Fruit fly (Drosophila melanogaster) whole organism, embryonic: ENCODE data around the gene Gale.

ENCODE experiments used
- Atf3 ChIP-seq: fragments of 200-800 bp; sonication (Bioruptor generic); optimal IDR thresholded peaks from 3 replicates; lab custom pipeline; 2016; ENCODE audit warnings: missing biosample characterization, missing genetic modification characterization
- CG10321 ChIP-seq: fragments of 200-800 bp; sonication (Bioruptor generic); IDR thresholded peaks from 2 replicates; pipeline ENCODE4 v1.3.6; 2022; ENCODE audit warnings: missing biosample characterization, missing genetic modification characterization
- CG10565 ChIP-seq: fragments of 200-800 bp; sonication (Bioruptor generic); optimal IDR thresholded peaks from 3 replicates; lab custom pipeline; 2016; ENCODE audit warnings: missing biosample characterization, mild to moderate bottlenecking, missing genetic modification characterization
- CG11398 ChIP-seq: fragments of 200-800 bp; sonication (Bioruptor generic); optimal IDR thresholded peaks from 2 replicates; lab custom pipeline; 2016; ENCODE audit warnings: missing biosample characterization, missing genetic modification characterization
- CG11695 ChIP-seq: fragments of 200-800 bp; sonication (Bioruptor generic); IDR thresholded peaks from 3 replicates; pipeline ENCODE4 v1.3.6; 2022; ENCODE audit warnings: missing biosample characterization, missing genetic modification characterization
- CG12236 ChIP-seq: fragments of 200-800 bp; sonication (Bioruptor generic); optimal IDR thresholded peaks from 2 replicates; lab custom pipeline; 2016; ENCODE audit warnings: missing biosample characterization, missing genetic modification characterization
- CG14667 ChIP-seq: fragments of 200-800 bp; sonication (Bioruptor generic); IDR thresholded peaks from 2 replicates; pipeline ENCODE4 v1.3.6; 2022; ENCODE audit warnings: missing biosample characterization, missing genetic modification characterization
- CG14965 ChIP-seq: fragments of 200-800 bp; sonication (Bioruptor generic); optimal IDR thresholded peaks from 2 replicates; lab custom pipeline; 2016; ENCODE audit warnings: missing biosample characterization, missing genetic modification characterization, borderline replicate concordance
- CG15514 ChIP-seq: fragments of 200-800 bp; sonication (Bioruptor generic); optimal IDR thresholded peaks from 3 replicates; lab custom pipeline; 2017; ENCODE audit warnings: missing biosample characterization, missing genetic modification characterization, mild to moderate bottlenecking, moderate library complexity, missing genetic modification reagents
- CG17328 ChIP-seq: fragments of 200-800 bp; sonication (Bioruptor generic); IDR thresholded peaks from 2 replicates; pipeline ENCODE4 v1.3.6; 2022; ENCODE audit warnings: missing biosample characterization, missing genetic modification characterization
- CG32767 ChIP-seq: fragments of 200-800 bp; sonication (Bioruptor generic); IDR thresholded peaks from 2 replicates; pipeline ENCODE4 v1.3.6; 2022; ENCODE audit warnings: missing biosample characterization, missing genetic modification characterization
- CG32772 ChIP-seq: fragments of 200-800 bp; sonication (Bioruptor generic); IDR thresholded peaks from 2 replicates; pipeline ENCODE4 v1.3.6; 2022; ENCODE audit warnings: missing biosample characterization, missing genetic modification characterization
- CG3281 ChIP-seq: fragments of 200-800 bp; sonication (Bioruptor generic); optimal IDR thresholded peaks from 3 replicates; lab custom pipeline; 2017; ENCODE audit warnings: missing biosample characterization, mild to moderate bottlenecking, missing genetic modification characterization
- CG7357 ChIP-seq: fragments of 200-800 bp; sonication (Bioruptor generic); IDR thresholded peaks from 3 replicates; pipeline ENCODE4 v1.3.6; 2022; ENCODE audit warnings: missing biosample characterization, missing genetic modification characterization
- CG9727 ChIP-seq: fragments of 200-800 bp; sonication (Bioruptor generic); optimal IDR thresholded peaks from 3 replicates; lab custom pipeline; 2017; ENCODE audit warnings: missing biosample characterization, mild to moderate bottlenecking, missing genetic modification characterization
- Dbx ChIP-seq: fragments of 200-800 bp; sonication (Bioruptor generic); IDR thresholded peaks from 3 replicates; pipeline ENCODE4 v1.3.6; 2022; ENCODE audit warnings: missing biosample characterization, missing genetic modification characterization
- Doc3 ChIP-seq: fragments of 200-800 bp; sonication (Bioruptor generic); IDR thresholded peaks from 3 replicates; pipeline ENCODE4 v1.3.6; 2022; ENCODE audit warnings: missing biosample characterization, missing genetic modification characterization; ENCODE audit not compliant: partially characterized antibody
- E2f2 ChIP-seq: fragments of 200-800 bp; sonication (Bioruptor generic); IDR thresholded peaks from 2 replicates; pipeline ENCODE4 v1.3.6; 2022; ENCODE audit warnings: missing biosample characterization, missing genetic modification characterization
- HmgZ ChIP-seq: fragments of 200-800 bp; sonication (Bioruptor generic); optimal IDR thresholded peaks from 2 replicates; lab custom pipeline; 2018; ENCODE audit warnings: missing biosample characterization, mild to moderate bottlenecking, missing genetic modification characterization
- Hmr ChIP-seq: fragments of 200-800 bp; sonication (Bioruptor generic); optimal IDR thresholded peaks from 3 replicates; lab custom pipeline; 2017; ENCODE audit warnings: mild to moderate bottlenecking, missing biosample characterization, missing genetic modification reagents, missing genetic modification characterization
- Hmx ChIP-seq: fragments of 200-800 bp; sonication (Bioruptor generic); optimal IDR thresholded peaks from 2 replicates; lab custom pipeline; 2016; ENCODE audit warnings: missing biosample characterization, missing genetic modification characterization
- Lim3 ChIP-seq: fragments of 200-800 bp; sonication (Bioruptor generic); IDR thresholded peaks from 2 replicates; pipeline ENCODE4 v1.3.6; 2022; ENCODE audit warnings: missing biosample characterization, missing genetic modification characterization
- NC2β ChIP-seq: fragments of 200-800 bp; sonication (Bioruptor generic); optimal IDR thresholded peaks from 2 replicates; lab custom pipeline; 2016; ENCODE audit warnings: missing biosample characterization, missing genetic modification characterization
- Side ChIP-seq: fragments of 200-800 bp; sonication (Bioruptor generic); optimal IDR thresholded peaks from 2 replicates; lab custom pipeline; 2016; ENCODE audit warnings: missing biosample characterization, missing genetic modification characterization
- Tbp ChIP-seq: fragments of >200 bp; optimal IDR thresholded peaks from 2 replicates; lab custom pipeline; 2018; ENCODE audit warnings: missing biosample characterization, missing genetic modification characterization
- Vsx1 ChIP-seq: fragments of 200-800 bp; sonication (Bioruptor generic); optimal IDR thresholded peaks from 2 replicates; lab custom pipeline; 2017; ENCODE audit warnings: missing biosample characterization, mild to moderate bottlenecking, missing genetic modification characterization, missing genetic modification reagents
- ac ChIP-seq: fragments of 200-800 bp; sonication (Bioruptor generic); optimal IDR thresholded peaks from 3 replicates; lab custom pipeline; 2017; ENCODE audit warnings: missing biosample characterization, mild to moderate bottlenecking, missing genetic modification characterization
- ci ChIP-seq: fragments of 200-800 bp; sonication (Bioruptor generic); IDR thresholded peaks from 3 replicates; pipeline ENCODE4 v1.3.6; 2022; ENCODE audit warnings: missing biosample characterization, missing genetic modification characterization
- gcm2 ChIP-seq: fragments of 200-800 bp; sonication (Bioruptor generic); optimal IDR thresholded peaks from 2 replicates; lab custom pipeline; 2016; ENCODE audit warnings: missing biosample characterization, missing genetic modification characterization
- gt ChIP-seq: fragments of 200-800 bp; sonication (Bioruptor generic); IDR thresholded peaks from 2 replicates; pipeline ENCODE4 v1.3.6; 2022; ENCODE audit warnings: missing biosample characterization, missing genetic modification characterization
- her ChIP-seq: fragments of 200-800 bp; sonication (Bioruptor generic); optimal IDR thresholded peaks from 2 replicates; lab custom pipeline; 2016; ENCODE audit warnings: missing biosample characterization, missing genetic modification characterization
- mirr ChIP-seq: fragments of 200-800 bp; sonication (Bioruptor generic); optimal IDR thresholded peaks from 3 replicates; lab custom pipeline; 2018; ENCODE audit warnings: missing biosample characterization, mild to moderate bottlenecking, missing genetic modification characterization
- otp ChIP-seq: fragments of 200-800 bp; sonication (Bioruptor generic); IDR thresholded peaks from 3 replicates; pipeline ENCODE4, ENCODE4 v1.3.6; 2022; ENCODE audit warnings: missing biosample characterization, missing genetic modification characterization
- pzg ChIP-seq: fragments of 200-800 bp; sonication (Bioruptor generic); optimal IDR thresholded peaks from 3 replicates; lab custom pipeline; 2018; ENCODE audit warnings: missing biosample characterization, mild to moderate bottlenecking, missing genetic modification characterization, moderate library complexity
- rib ChIP-seq: fragments of 200-800 bp; sonication (Bioruptor generic); IDR thresholded peaks from 2 replicates; pipeline ENCODE4 v1.3.6; 2022; ENCODE audit warnings: missing biosample characterization, missing genetic modification characterization
- row ChIP-seq: fragments of 200-800 bp; sonication (Bioruptor generic); IDR thresholded peaks from 3 replicates; pipeline ENCODE4 v1.3.6; 2022; ENCODE audit warnings: missing biosample characterization, missing genetic modification characterization
- scrt ChIP-seq: fragments of 200-800 bp; sonication (Bioruptor generic); optimal IDR thresholded peaks from 2 replicates; lab custom pipeline; 2018; ENCODE audit warnings: missing biosample characterization, mild to moderate bottlenecking, missing genetic modification characterization, moderate library complexity
- sima ChIP-seq: fragments of 200-800 bp; sonication (Bioruptor generic); optimal IDR thresholded peaks from 2 replicates; lab custom pipeline; 2016; ENCODE audit warnings: missing biosample characterization, missing genetic modification characterization
- stc ChIP-seq: fragments of 200-800 bp; sonication (Bioruptor generic); IDR thresholded peaks from 2 replicates; pipeline ENCODE4 v1.3.6; 2022; ENCODE audit warnings: missing biosample characterization, missing genetic modification characterization
- tx ChIP-seq: fragments of 200-800 bp; sonication (Bioruptor generic); optimal IDR thresholded peaks from 2 replicates; lab custom pipeline; 2016; ENCODE audit warnings: missing biosample characterization, missing genetic modification characterization
- unpg ChIP-seq: fragments of 200-800 bp; sonication (Bioruptor generic); optimal IDR thresholded peaks from 3 replicates; lab custom pipeline; 2018; ENCODE audit warnings: missing biosample characterization, mild to moderate bottlenecking, missing genetic modification characterization, moderate library complexity

Gene Gale

dm6 chr3L:633272-634254 is 14.8 kb upstream of the Gale start (continued):
- peak; percentile 71 for TF ChIP-seq Side (GFP tag; lab: Kevin White, UChicago)
- peak; percentile 93 for TF ChIP-seq otp (GFP tag; lab: Robert Waterston, UW)
- peak; percentile 89 for TF ChIP-seq Atf3
- no peak for TF ChIP-seq Hmx
- no peak for TF ChIP-seq Tbp
- peak; percentile 13 for TF ChIP-seq sima
- peak; percentile 86 for TF ChIP-seq stc (GFP tag; lab: Robert Waterston, UW)
- peak; percentile 95 for TF ChIP-seq ci (GFP tag; lab: Robert Waterston, UW)
- TF ChIP-seq gt = peak; percentile 84
- peak; percentile 78 for TF ChIP-seq CG11398 (GFP tag; lab: Kevin White, UChicago)
- peak; percentile 23 for TF ChIP-seq Hmr (GFP tag; lab: Kevin White, UChicago)
- peak; percentile 92 for TF ChIP-seq CG32772
- TF ChIP-seq ac (GFP tag; lab: Kevin White, UChicago) = peak; percentile 56
- peak; percentile 77 for TF ChIP-seq CG32767 (GFP tag; lab: Robert Waterston, UW)
- peak; percentile 64 for TF ChIP-seq CG14667 (GFP tag; lab: Robert Waterston, UW)
- peak; percentile 58 for TF ChIP-seq CG10565 (GFP tag; lab: Kevin White, UChicago)
- no peak for TF ChIP-seq rib (GFP tag; lab: Robert Waterston, UW)
- peak; percentile 88 for TF ChIP-seq unpg (GFP tag; lab: Kevin White, UChicago)
- TF ChIP-seq mirr (GFP tag; lab: Kevin White, UChicago) = no peak
- TF ChIP-seq tx (GFP tag; lab: Kevin White, UChicago) = peak; percentile 54
- TF ChIP-seq Doc3 = no peak
- TF ChIP-seq pzg (GFP tag; lab: Kevin White, UChicago) = no peak
- TF ChIP-seq NC2β (GFP tag; lab: Kevin White, UChicago) = peak; percentile 79
- peak; percentile 58 for TF ChIP-seq Vsx1 (GFP tag; lab: Kevin White, UChicago)
- TF ChIP-seq HmgZ = peak; percentile 24
- peak; percentile 59; the same call in 1 of the 2 replicates for TF ChIP-seq E2f2 (GFP tag; lab: Robert Waterston, UW)
- TF ChIP-seq CG14965 (GFP tag; lab: Kevin White, UChicago) = peak; percentile 49
- TF ChIP-seq Dbx (GFP tag; lab: Robert Waterston, UW) = no peak
- peak; percentile 67 for TF ChIP-seq scrt (GFP tag; lab: Kevin White, UChicago)
- TF ChIP-seq CG11695 (GFP tag; lab: Robert Waterston, UW) = 0 out of 3 replicates have a peak, but pooled peaks have one; percentile 52
- peak; percentile 73 for TF ChIP-seq gcm2 (GFP tag; lab: Kevin White, UChicago)
- peak; percentile 58; the same call in 1 of the 2 replicates for TF ChIP-seq Lim3 (GFP tag; lab: Robert Waterston, UW)
- TF ChIP-seq CG9727 (GFP tag; lab: Kevin White, UChicago) = peak; percentile 84
- 0 out of 2 replicates have a peak, but pooled peaks have one; percentile 43 for TF ChIP-seq CG10321 (GFP tag; lab: Robert Waterston, UW)
- TF ChIP-seq CG15514 (GFP tag; lab: Kevin White, UChicago) = peak; percentile 34
- TF ChIP-seq CG12236 (GFP tag; lab: Kevin White, UChicago) = peak; percentile 82
- TF ChIP-seq CG7357 = peak; percentile 71; the same call in 1 of the 3 replicates
- peak; percentile 71 for TF ChIP-seq her (GFP tag; lab: Kevin White, UChicago)
- peak; percentile 89 for TF ChIP-seq row (GFP tag; lab: Robert Waterston, UW)
- peak; percentile 93 for TF ChIP-seq CG17328
- TF ChIP-seq CG3281 = peak; percentile 33
